Fruit fly (Drosophila melanogaster): ENCODE results near the gene CG43288.

CG43288 gene

DNA sequence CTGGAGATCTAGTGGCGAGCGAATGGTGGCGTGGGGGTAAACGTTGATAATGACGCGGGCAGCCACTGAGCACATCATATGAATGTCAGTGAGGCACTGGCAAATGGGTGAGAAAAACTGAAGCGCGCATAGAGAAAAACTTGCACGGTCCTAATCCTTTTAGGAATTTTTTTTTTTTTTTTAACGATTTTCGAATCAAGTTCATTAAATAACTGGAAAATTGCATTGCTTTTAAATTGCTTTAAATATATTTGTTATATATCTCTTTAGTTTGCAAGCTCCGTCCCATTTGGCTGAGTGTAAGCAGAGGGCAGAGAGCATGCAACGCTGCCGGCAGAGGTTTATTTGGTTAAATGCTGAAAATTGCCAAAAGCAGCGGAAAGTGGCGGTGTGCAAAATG is 15.4 kb upstream of the CG43288 start (continued):
- TF ChIP-seq lola (GFP tag; optimal IDR thresholded peaks at IDR 0.05) (peak in 1 of 3 experiments; percentile 15), seq (GFP tag; IDR thresholded peaks at IDR 0.05) (0 out of 2 replicates have a peak, but pooled peaks have one; percentile 17), unpg (GFP tag; optimal IDR thresholded peaks at IDR 0.05) (peak; percentile 24), dpn (GFP tag; optimal IDR thresholded peaks at IDR 0.05) (peak in 1 of 2 experiments; percentile 13), sr (GFP tag; IDR thresholded peaks at IDR 0.05) (no peak), dan (GFP tag; IDR thresholded peaks at IDR 0.05) (no peak), Oli (tag; optimal IDR thresholded peaks at IDR 0.05) (peak; percentile 5), dmrt99B (tag; optimal IDR thresholded peaks at IDR 0.05) (peak; percentile 12), az2 (GFP tag; optimal IDR thresholded peaks at IDR 0.05) (peak; percentile 16), jumu (GFP tag; optimal IDR thresholded peaks at IDR 0.05) (no peak), Ssrp (tag; optimal IDR thresholded peaks at IDR 0.05) (peak; percentile 5), tin (GFP tag; optimal IDR thresholded peaks at IDR 0.05) (peak; percentile 36), lmd (GFP tag; IDR thresholded peaks at IDR 0.05) (peak; percentile 31; the same call in 1 of the 2 replicates), CoRest (tag; optimal IDR thresholded peaks at IDR 0.05) (no peak), ci (GFP tag; IDR thresholded peaks at IDR 0.05) (peak; percentile 34; the same call in 1 of the 3 replicates), Bgb (GFP tag; IDR thresholded peaks at IDR 0.05; ENCODE audit: partially characterized antibody) (no peak), Mad (GFP tag; optimal IDR thresholded peaks at IDR 0.05) (no peak), E2f1 (GFP tag; IDR thresholded peaks at IDR 0.05) (0 out of 2 replicates have a peak, but pooled peaks have one; percentile 14), ssp (GFP tag; IDR thresholded peaks at IDR 0.05) (0 out of 2 replicates have a peak, but pooled peaks have one; percentile 16), wdn (GFP tag; IDR thresholded peaks at IDR 0.05) (no peak), slbo (GFP tag; IDR thresholded peaks at IDR 0.05) (peak; percentile 41), Awh (GFP tag; IDR thresholded peaks at IDR 0.05) (0 out of 2 replicates have a peak, but pooled peaks have one; percentile 13), phol (tag; optimal IDR thresholded peaks at IDR 0.05) (peak; percentile 14), CG1832 (GFP tag; optimal IDR thresholded peaks at IDR 0.05) (no peak), CTCF (GFP tag; optimal IDR thresholded peaks at IDR 0.05) (no peak), Camta (GFP tag; optimal IDR thresholded peaks at IDR 0.05) (no peak), CG6272 (GFP tag; IDR thresholded peaks at IDR 0.05) (no peak), ara (GFP tag; IDR thresholded peaks at IDR 0.05) (peak; percentile 44; the same call in 1 of the 2 replicates), HHEX (GFP tag; optimal IDR thresholded peaks at IDR 0.05) (no peak), hkb (optimal IDR thresholded peaks at IDR 0.05) (no peak), hkb (GFP tag; IDR thresholded peaks at IDR 0.05) (peak; percentile 44; the same call in 1 of the 2 replicates), CG11504 (tag; optimal IDR thresholded peaks at IDR 0.05) (peak; percentile 34), Hey (tag; optimal IDR thresholded peaks at IDR 0.05) (no peak), CG10979 (tag; optimal IDR thresholded peaks at IDR 0.05) (peak; percentile 19), prd (optimal IDR thresholded peaks at IDR 0.05) (no peak), prd (GFP tag; IDR thresholded peaks at IDR 0.05) (peak; percentile 62; the same call in 2 of the 3 replicates), nom (GFP tag; optimal IDR thresholded peaks at IDR 0.05) (peak; percentile 43), Blimp-1 (GFP tag; optimal IDR thresholded peaks at IDR 0.05) (peak; percentile 47)

DNA sequence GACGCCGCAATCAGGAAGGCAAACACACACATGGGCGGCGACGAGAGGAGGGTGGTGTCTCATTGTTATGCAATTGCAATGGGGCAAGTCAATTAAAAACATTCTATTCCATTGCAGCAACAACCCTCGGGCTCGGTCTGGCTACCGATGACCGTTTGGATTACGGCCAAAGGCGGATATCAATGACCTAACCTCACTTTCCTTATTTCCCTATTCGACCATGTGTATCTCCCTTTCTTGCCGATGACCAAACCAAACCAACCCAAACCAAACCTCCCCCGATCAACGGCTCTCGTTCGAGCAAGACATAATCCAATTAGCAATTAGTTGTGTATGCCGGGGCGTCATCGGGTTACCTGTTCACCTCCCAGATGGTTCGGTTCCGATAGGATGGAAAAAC is 14.1 kb upstream of the CG43288 start:
- TF ChIP-seq kni (GFP tag; optimal IDR thresholded peaks at IDR 0.05) (peak; percentile 78), bigmax (GFP tag; optimal IDR thresholded peaks at IDR 0.05) (peak; percentile 78), CG12942 (GFP tag; optimal IDR thresholded peaks at IDR 0.05) (no peak), pros (GFP tag; optimal IDR thresholded peaks at IDR 0.05) (peak; percentile 23), crol (GFP tag; IDR thresholded peaks at IDR 0.05) (no peak), zfh2 (GFP tag; optimal IDR thresholded peaks at IDR 0.05) (no peak), insv (GFP tag; optimal IDR thresholded peaks at IDR 0.05) (peak in 1 of 2 experiments; percentile 89)
